Worm (Caenorhabditis elegans): ENCODE results near the gene ent-5.

DNA sequence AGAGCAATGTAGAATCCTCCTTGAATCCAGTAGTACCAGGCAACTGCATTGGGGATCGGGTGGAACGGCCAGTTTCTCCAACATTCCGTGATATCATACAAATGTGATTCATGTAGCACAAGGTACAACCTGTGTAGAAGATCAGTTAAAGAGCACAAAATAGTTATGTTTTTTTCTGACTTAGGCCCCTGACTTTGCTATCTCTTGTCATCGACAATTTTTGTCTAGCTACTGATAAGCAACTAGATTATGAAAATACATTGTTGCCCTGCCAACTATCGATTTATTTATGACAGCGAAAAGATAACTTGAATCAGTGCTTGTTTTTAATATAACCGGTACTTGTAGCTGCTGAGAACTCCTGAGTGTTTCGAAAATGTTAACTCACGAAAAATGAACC is 49.3 kb upstream of the ent-5 start:
- TF ChIP-seq mep-1 (tag; optimal IDR thresholded peaks at IDR 0.05) (no peak), unc-39 (tag; optimal IDR thresholded peaks at IDR 0.05) (no peak)
